Worm (Caenorhabditis elegans) whole organism, early embryonic: ENCODE results near the gene F32D1.3.

ENCODE experiments used
- B0310.2 ChIP-seq: sonication (generic microtip); optimal IDR thresholded peaks from 2 replicates; lab custom pipeline; 2016; ENCODE audit warnings: mild to moderate bottlenecking, missing genetic modification characterization, missing compliant biosample characterization
- F13C5.2 ChIP-seq: sonication (generic microtip); optimal IDR thresholded peaks from 2 replicates; lab custom pipeline; 2017; ENCODE audit warnings: mild to moderate bottlenecking, missing genetic modification characterization, inconsistent platforms, missing compliant biosample characterization
- ama-1 ChIP-seq: fragments of 150-350 bp; optimal IDR thresholded peaks from 2 replicates; lab custom pipeline; 2014
- ets-7 ChIP-seq: sonication (generic microtip); optimal IDR thresholded peaks from 2 replicates; lab custom pipeline; 2016; ENCODE audit warnings: missing genotype, missing genetic modification characterization, missing compliant biosample characterization
- flt-1 ChIP-seq: fragments of 200-800 bp; sonication (Bioruptor generic); IDR thresholded peaks from 2 replicates; pipeline ENCODE4 v1.3.6; 2022; ENCODE audit warnings: missing genetic modification characterization, missing compliant biosample characterization
- hmbx-1 ChIP-seq: sonication (generic microtip); optimal IDR thresholded peaks from 2 replicates; lab custom pipeline; 2016; ENCODE audit warnings: mild to moderate bottlenecking, missing genetic modification characterization, missing compliant biosample characterization
- hmg-4 ChIP-seq: fragments of 200-800 bp; sonication (Bioruptor generic); optimal IDR thresholded peaks from 2 replicates; lab custom pipeline; 2018; ENCODE audit warnings: mild to moderate bottlenecking, missing genetic modification characterization, missing compliant biosample characterization
- hnd-1 ChIP-seq: sonication (generic microtip); optimal IDR thresholded peaks from 2 replicates; lab custom pipeline; 2016; ENCODE audit warnings: missing genetic modification characterization, missing compliant biosample characterization
- scrt-1 ChIP-seq: fragments of 200-800 bp; sonication (Bioruptor generic); IDR thresholded peaks from 2 replicates; pipeline ENCODE4 v1.3.6; 2022; ENCODE audit warnings: missing genetic modification characterization, missing compliant biosample characterization
- sea-1 ChIP-seq: fragments of 200-800 bp; sonication (Bioruptor generic); conservative IDR thresholded peaks from 2 replicates; pipeline ENCODE4 v1.3.6; 2022; ENCODE audit warnings: missing genetic modification characterization, missing compliant biosample characterization
- tbx-37 ChIP-seq: fragments of 200-800 bp; sonication (Bioruptor generic); conservative IDR thresholded peaks from 2 replicates; pipeline ENCODE4 v1.3.6; 2022; ENCODE audit warnings: missing genetic modification reagents, missing genetic modification characterization, missing compliant biosample characterization

DNA sequence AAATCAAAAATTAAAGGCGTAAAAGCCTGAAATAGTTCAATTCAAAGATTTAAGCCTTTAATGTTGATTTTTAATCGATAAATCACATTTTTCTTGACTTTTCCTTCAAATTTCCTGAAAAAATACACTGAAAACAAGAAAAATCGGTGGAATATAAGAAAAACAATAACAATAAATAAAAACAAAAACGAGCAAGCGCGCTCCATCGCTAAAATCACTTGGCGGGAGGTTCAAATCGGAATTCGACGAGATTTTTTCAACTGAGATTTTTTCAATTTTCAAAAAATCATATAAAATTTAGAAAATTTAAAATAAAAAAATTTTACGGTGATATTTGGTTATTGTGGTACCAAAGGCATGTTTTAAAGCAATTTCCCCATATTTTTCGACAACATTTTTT, 21.9 kb downstream of the F32D1.3 start:
- no peak for TF ChIP-seq sea-1
- no peak for TF ChIP-seq ama-1 (lab: Kevin White, UChicago)
- no peak for TF ChIP-seq scrt-1 (GFP tag; lab: Robert Waterston, UW)
- TF ChIP-seq tbx-37 (GFP tag; lab: Robert Waterston, UW): no peak
- no peak for TF ChIP-seq hnd-1
- no peak for TF ChIP-seq hmg-4 (GFP tag; lab: Kevin White, UChicago)
- TF ChIP-seq F13C5.2 (tag; lab: Kevin White, UChicago): no peak
- no peak for TF ChIP-seq hmbx-1
- no peak for TF ChIP-seq flt-1 (GFP tag; lab: Robert Waterston, UW)
- TF ChIP-seq B0310.2 (tag; lab: Kevin White, UChicago): no peak
- no peak for TF ChIP-seq ets-7 (tag; lab: Kevin White, UChicago)
